Worm (Caenorhabditis elegans): ENCODE results near the gene ceh-24.

DNA sequence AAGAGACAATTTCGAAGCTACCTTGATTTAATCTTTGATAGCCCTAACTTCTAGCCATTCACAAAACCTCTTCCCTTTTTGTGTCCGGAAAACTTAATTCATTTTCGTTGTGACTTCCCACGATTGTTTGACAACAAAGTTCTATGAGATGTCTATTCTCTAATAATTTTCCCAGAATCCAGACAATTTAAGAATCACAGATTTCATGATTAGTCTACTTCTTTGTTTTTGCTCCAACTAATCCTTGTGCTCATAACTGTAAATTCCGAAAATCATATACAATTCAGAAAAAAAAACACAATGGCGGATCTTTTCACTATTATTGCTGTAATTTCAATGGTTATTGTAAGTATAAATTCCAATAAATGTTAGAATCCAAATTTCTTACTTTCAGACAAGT lies 49.5 kb downstream of the ceh-24 start, which contains the start of gene srx-137:
- no peak for TF ChIP-seq nhr-237 (tag; optimal IDR thresholded peaks at IDR 0.05)
- TF ChIP-seq elt-1 (tag; optimal IDR thresholded peaks at IDR 0.05; ENCODE audit: borderline replicate concordance, insufficient read depth): no peak
- no peak for TF ChIP-seq nhr-76 (tag; optimal IDR thresholded peaks at IDR 0.05)
- no peak for TF ChIP-seq pha-4 (tag; optimal IDR thresholded peaks at IDR 0.05)
- TF ChIP-seq mep-1 (tag; optimal IDR thresholded peaks at IDR 0.05): no peak
- no peak for TF ChIP-seq unc-62 (GFP tag; optimal IDR thresholded peaks at IDR 0.05)
- no peak for TF ChIP-seq unc-120 (tag; optimal IDR thresholded peaks at IDR 0.05; ENCODE audit: poor library complexity, severe bottlenecking)
- TF ChIP-seq hlh-1 (tag; optimal IDR thresholded peaks at IDR 0.05): no peak
- no peak for TF ChIP-seq sptf-1 (tag; optimal IDR thresholded peaks at IDR 0.05)
- TF ChIP-seq lin-32 (GFP tag; optimal IDR thresholded peaks at IDR 0.05): no peak

All from whole organism, mixed stage, embryonic.